Worm (Caenorhabditis elegans) whole organism, midembryonic: Measurements from ENCODE around the gene aqp-4.

ENCODE experiments used
- T22C8.4 ChIP-seq: fragments of 200-800 bp; sonication (Bioruptor generic); IDR thresholded peaks from 2 replicates; pipeline ENCODE4 v1.3.6; 2022; ENCODE audit warnings: missing genetic modification characterization, missing compliant biosample characterization
- flt-1 ChIP-seq: fragments of 200-800 bp; sonication (Bioruptor generic); IDR thresholded peaks from 2 replicates; pipeline ENCODE4 v1.3.6; 2022; ENCODE audit warnings: missing genetic modification characterization, missing compliant biosample characterization
- ztf-29 ChIP-seq: fragments of 200-800 bp; sonication (Bioruptor generic); IDR thresholded peaks from 2 replicates; pipeline ENCODE4 v1.3.6; 2022; ENCODE audit warnings: missing genetic modification reagents, missing genetic modification characterization, missing compliant biosample characterization

DNA sequence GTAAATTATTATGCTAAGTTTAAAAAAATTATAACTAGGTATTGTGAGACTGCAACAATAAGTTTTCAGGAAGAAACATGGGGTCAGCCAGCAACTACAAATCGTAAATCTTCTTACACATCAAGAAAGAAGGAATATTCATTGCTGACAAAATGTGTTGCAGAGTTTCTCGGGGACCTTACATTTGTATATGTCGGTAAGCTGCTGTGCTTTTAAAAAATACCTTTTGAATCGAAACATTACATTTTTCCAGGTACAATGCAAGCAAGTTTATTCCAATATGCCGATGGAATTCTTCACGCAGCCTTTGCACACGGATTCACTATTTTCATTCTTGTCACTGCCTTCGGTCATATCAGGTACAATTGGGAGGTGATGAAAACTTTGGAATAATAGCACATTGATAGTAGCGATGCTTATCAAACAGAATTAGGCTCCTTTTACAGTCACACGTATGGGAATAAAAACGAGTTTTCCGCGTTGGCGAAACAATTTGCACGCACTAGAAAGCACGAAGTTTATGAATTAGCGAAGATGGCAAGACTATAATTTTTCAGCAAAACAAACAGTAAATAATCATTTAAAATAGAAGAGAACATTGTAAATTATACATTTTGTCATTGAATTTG, 835 bp downstream of the aqp-4 start:
- TF ChIP-seq flt-1 (no peak), T22C8.4 (GFP tag; lab: Robert Waterston, UW) (no peak), ztf-29 (GFP tag; lab: Robert Waterston, UW) (no peak)
